Worm (Caenorhabditis elegans) whole organism, L4 larva: ENCODE measurements around the gene srx-86.

ENCODE experiments used
- F37D6.2 ChIP-seq: sonication (generic microtip); optimal IDR thresholded peaks from 2 replicates; lab custom pipeline; 2016; ENCODE audit warnings: mild to moderate bottlenecking, missing genetic modification characterization, missing compliant biosample characterization
- T20F7.1 ChIP-seq: fragments of 200-800 bp; sonication (Bioruptor generic); optimal IDR thresholded peaks from 2 replicates; lab custom pipeline; 2018; ENCODE audit warnings: mild to moderate bottlenecking, missing genetic modification characterization, missing compliant biosample characterization
- Y5F2A.4 ChIP-seq: fragments of 200-800 bp; sonication (Bioruptor generic); optimal IDR thresholded peaks from 2 replicates; lab custom pipeline; 2018; ENCODE audit warnings: mild to moderate bottlenecking, missing genetic modification characterization, missing compliant biosample characterization
- ZK337.2 ChIP-seq: fragments of 200-800 bp; sonication (Bioruptor generic); IDR thresholded peaks from 2 replicates; pipeline ENCODE4 v1.3.6; 2022; ENCODE audit warnings: missing genetic modification reagents, missing genetic modification characterization, missing compliant biosample characterization
- aha-1 ChIP-seq: fragments of 150-350 bp; peaks from one replicate; lab custom pipeline; 2014; ENCODE audit warnings: missing biosample characterization, missing genetic modification characterization
- ama-1 ChIP-seq: fragments of 150-350 bp; optimal IDR thresholded peaks from 2 replicates; lab custom pipeline; 2014; ENCODE audit warnings: inconsistent platforms, mixed read lengths
- ceh-20 ChIP-seq: fragments of 200-800 bp; sonication (Bioruptor generic); IDR thresholded peaks from 2 replicates; pipeline ENCODE4 v1.3.6; 2022; ENCODE audit warnings: missing genetic modification reagents, missing genetic modification characterization, missing compliant biosample characterization
- ceh-44 ChIP-seq: fragments of 200-800 bp; sonication (Bioruptor generic); IDR thresholded peaks from 2 replicates; pipeline ENCODE4 v1.3.6; 2022; ENCODE audit warnings: missing genetic modification reagents, missing genetic modification characterization, missing compliant biosample characterization
- ceh-62 ChIP-seq: sonication (generic microtip); optimal IDR thresholded peaks from 2 replicates; lab custom pipeline; 2017; ENCODE audit warnings: missing biosample characterization, missing genetic modification characterization
- cey-2 ChIP-seq: sonication (generic microtip); optimal IDR thresholded peaks from 3 replicates; lab custom pipeline; 2017; ENCODE audit warnings: missing genetic modification characterization, mild to moderate bottlenecking, missing compliant biosample characterization, antibody characterized with exemption, borderline replicate concordance; ENCODE audit not compliant: insufficient read depth
- dmd-9 ChIP-seq: fragments of 200-800 bp; sonication (Bioruptor generic); IDR thresholded peaks from 2 replicates; pipeline ENCODE4 v1.3.6; 2022; ENCODE audit warnings: missing genetic modification reagents, missing genetic modification characterization, missing compliant biosample characterization
- dpl-1 ChIP-seq: fragments of 150-350 bp; optimal IDR thresholded peaks from 2 replicates; lab custom pipeline; 2014; ENCODE audit warnings: missing biosample characterization, missing genetic modification reagents, missing genetic modification characterization
- egl-27 ChIP-seq: sonication (generic microtip); optimal IDR thresholded peaks from 3 replicates; lab custom pipeline; 2017; ENCODE audit warnings: missing biosample characterization, missing genetic modification reagents, missing genetic modification characterization
- egl-43 ChIP-seq: fragments of 200-800 bp; sonication (Bioruptor generic); IDR thresholded peaks from 2 replicates; pipeline ENCODE4 v1.3.6; 2022; ENCODE audit warnings: missing genetic modification reagents, missing genetic modification characterization, missing compliant biosample characterization
- fos-1 ChIP-seq: fragments of 150-350 bp; optimal IDR thresholded peaks from 2 replicates; lab custom pipeline; 2014; ENCODE audit warnings: missing biosample characterization, missing genetic modification characterization
- gei-8 ChIP-seq: fragments of 200-800 bp; sonication (Bioruptor generic); optimal IDR thresholded peaks from 2 replicates; lab custom pipeline; 2018; ENCODE audit warnings: mild to moderate bottlenecking, missing genetic modification characterization, missing compliant biosample characterization
- hif-1 ChIP-seq, 2 experiments: sonication (generic microtip); optimal IDR thresholded peaks; 2 replicates each; lab custom pipeline; 2016 to 2017; ENCODE audit warnings: missing compliant biosample characterization in 2 of 2, missing genetic modification characterization in 2 of 2, missing genetic modification reagents in 2 of 2, missing genotype in 2 of 2, mild to moderate bottlenecking in 1 of 2
- hlh-11 ChIP-seq: fragments of 200-800 bp; sonication (Bioruptor generic); optimal IDR thresholded peaks from 2 replicates; lab custom pipeline; 2018; ENCODE audit warnings: mild to moderate bottlenecking, missing genetic modification characterization, missing compliant biosample characterization
- hlh-30 ChIP-seq: sonication (generic microtip); optimal IDR thresholded peaks from 2 replicates; lab custom pipeline; 2017; ENCODE audit warnings: antibody characterized with exemption, mild to moderate bottlenecking, missing genetic modification characterization, missing compliant biosample characterization; ENCODE audit not compliant: insufficient read depth
- hmg-1.1 ChIP-seq: fragments of 200-800 bp; sonication (Bioruptor generic); IDR thresholded peaks from 2 replicates; pipeline ENCODE4 v1.3.6; 2022; ENCODE audit warnings: missing genetic modification reagents, missing genetic modification characterization, missing compliant biosample characterization
- lin-1 ChIP-seq: fragments of 200-800 bp; sonication (Bioruptor generic); IDR thresholded peaks from 2 replicates; pipeline ENCODE4 v1.3.6; 2022; ENCODE audit warnings: missing genetic modification reagents, missing genetic modification characterization, missing compliant biosample characterization
- lin-38 ChIP-seq: fragments of 200-800 bp; sonication (Bioruptor generic); IDR thresholded peaks from 2 replicates; pipeline ENCODE4 v1.3.6; 2022; ENCODE audit warnings: missing genetic modification reagents, missing genetic modification characterization, missing compliant biosample characterization
- lsy-2 ChIP-seq, 2 experiments: fragments of 150-350 bp in 1 of 2; sonication (generic microtip) in 1 of 2; optimal IDR thresholded peaks; 2 replicates each; lab custom pipeline; 2014 to 2017; ENCODE audit warnings: missing biosample characterization in 2 of 2, missing genetic modification characterization in 2 of 2
- madf-5 ChIP-seq, 2 experiments: fragments of 200-800 bp; sonication (Bioruptor generic); IDR thresholded peaks; 2 replicates each; pipeline ENCODE4 v1.3.6; 2022; ENCODE audit warnings: missing compliant biosample characterization in 2 of 2, missing genetic modification characterization in 2 of 2
- mdt-29 ChIP-seq: fragments of 200-800 bp; sonication (Bioruptor generic); IDR thresholded peaks from 2 replicates; pipeline ENCODE4 v1.3.6; 2022; ENCODE audit warnings: missing genetic modification reagents, missing genetic modification characterization, missing compliant biosample characterization
- nhr-10 ChIP-seq: fragments of 150-350 bp; optimal IDR thresholded peaks from 2 replicates; lab custom pipeline; 2014; ENCODE audit warnings: missing biosample characterization, missing genetic modification characterization
- nhr-102 ChIP-seq: sonication (generic microtip); optimal IDR thresholded peaks from 2 replicates; lab custom pipeline; 2016; ENCODE audit warnings: mild to moderate bottlenecking, missing genetic modification characterization, moderate library complexity, missing compliant biosample characterization
- nhr-237 ChIP-seq: sonication (generic microtip); optimal IDR thresholded peaks from 2 replicates; lab custom pipeline; 2017; ENCODE audit warnings: missing biosample characterization, missing genetic modification characterization
- nhr-25 ChIP-seq: sonication (generic microtip); optimal IDR thresholded peaks from 2 replicates; lab custom pipeline; 2017; ENCODE audit warnings: missing genetic modification characterization, mild to moderate bottlenecking, missing compliant biosample characterization, antibody characterized with exemption, moderate library complexity, borderline replicate concordance; ENCODE audit not compliant: insufficient read depth
- nhr-28 ChIP-seq: fragments of 150-350 bp; optimal IDR thresholded peaks from 2 replicates; lab custom pipeline; 2014; ENCODE audit warnings: missing biosample characterization, missing genetic modification characterization
- nhr-48 ChIP-seq: sonication (generic microtip); optimal IDR thresholded peaks from 2 replicates; lab custom pipeline; 2016; ENCODE audit warnings: mild to moderate bottlenecking, missing genetic modification characterization, missing compliant biosample characterization
- nhr-6 ChIP-seq: fragments of 150-350 bp; optimal IDR thresholded peaks from 2 replicates; lab custom pipeline; 2014; ENCODE audit warnings: missing biosample characterization, missing genetic modification characterization
- nhr-77 ChIP-seq: fragments of 150-350 bp; optimal IDR thresholded peaks from 2 replicates; lab custom pipeline; 2014; ENCODE audit warnings: missing biosample characterization, missing genetic modification characterization
- pha-4 ChIP-seq, 2 experiments: fragments of 150-350 bp in 1 of 2; fragments of 200-800 bp in 1 of 2; sonication (Bioruptor generic) in 1 of 2; IDR thresholded peaks in 1 of 2; optimal IDR thresholded peaks in 1 of 2; 2 replicates each; pipeline versions ENCODE4 v1.3.6 to Lab custom; 2014 to 2022; ENCODE audit warnings: missing genetic modification characterization in 2 of 2, missing genetic modification reagents in 2 of 2, missing biosample characterization in 1 of 2, missing compliant biosample characterization in 1 of 2
- rbr-2 ChIP-seq: sonication (generic microtip); optimal IDR thresholded peaks from 2 replicates; lab custom pipeline; 2016; ENCODE audit warnings: missing genotype, missing genetic modification characterization, missing compliant biosample characterization
- skn-1 ChIP-seq: fragments of 150-350 bp; optimal IDR thresholded peaks from 2 replicates; lab custom pipeline; 2014; ENCODE audit warnings: missing biosample characterization, missing genetic modification characterization
- tag-97 ChIP-seq: fragments of 200-800 bp; sonication (Bioruptor generic); IDR thresholded peaks from 2 replicates; pipeline ENCODE4 v1.3.6; 2022; ENCODE audit warnings: missing genetic modification characterization, missing compliant biosample characterization
- tra-1 ChIP-seq: fragments of 200-800 bp; sonication (Bioruptor generic); IDR thresholded peaks from 2 replicates; pipeline ENCODE4 v1.3.6; 2022; ENCODE audit warnings: missing genetic modification reagents, missing genetic modification characterization, missing compliant biosample characterization
- unc-39 ChIP-seq: sonication (generic microtip); optimal IDR thresholded peaks from 2 replicates; lab custom pipeline; 2017; ENCODE audit warnings: missing biosample characterization, missing genetic modification characterization
- unc-62 ChIP-seq, 3 experiments: fragments of 150-350 bp in 1 of 3; sonication (generic microtip); optimal IDR thresholded peaks in 2 of 3; peaks in 1 of 3; 1 replicate in 1 of 3; 2 replicates in 2 of 3; lab custom pipeline; 2014 to 2017; ENCODE audit warnings: missing biosample characterization in 3 of 3, missing genetic modification characterization in 3 of 3, missing genetic modification reagents in 3 of 3, missing genotype in 1 of 3
- vab-7 ChIP-seq: fragments of 200-800 bp; sonication (Bioruptor generic); IDR thresholded peaks from 2 replicates; pipeline ENCODE4 v1.3.6; 2022; ENCODE audit warnings: missing genetic modification reagents, missing genetic modification characterization, missing compliant biosample characterization
- zag-1 ChIP-seq: fragments of 150-350 bp; optimal IDR thresholded peaks from 2 replicates; lab custom pipeline; 2014; ENCODE audit warnings: missing biosample characterization, missing genetic modification characterization
- ztf-11 ChIP-seq: fragments of 150-350 bp; optimal IDR thresholded peaks from 2 replicates; lab custom pipeline; 2014; ENCODE audit warnings: missing biosample characterization, missing genetic modification characterization
- ztf-7 ChIP-seq: fragments of 150-350 bp; optimal IDR thresholded peaks from 2 replicates; lab custom pipeline; 2014; ENCODE audit warnings: missing biosample characterization, missing genetic modification characterization

The srx-86 gene

ce11 chrV:11541284-11541683 lies 21.5 kb upstream of the srx-86 start (continued):
- TF ChIP-seq hmg-1.1 (GFP tag; lab: Robert Waterston, UW) (0 out of 2 replicates have a peak, but pooled peaks have one; percentile 33), ceh-44 (GFP tag; lab: Robert Waterston, UW) (no peak), hif-1 (tag; optimal IDR thresholded peaks at IDR 0.05; lab: Kevin White, UChicago) (peak in 1 of 2 experiments; percentile 64), ceh-20 (GFP tag; lab: Robert Waterston, UW) (peak; percentile 42; the same call in 1 of the 2 replicates), madf-5 (GFP tag; IDR thresholded peaks at IDR 0.05; lab: Robert Waterston, UW) (no peak), mdt-29 (0 out of 2 replicates have a peak, but pooled peaks have one; percentile 5), Y5F2A.4 (GFP tag; lab: Kevin White, UChicago) (no peak), ama-1 (lab: Kevin White, UChicago) (peak; percentile 19), lin-38 (GFP tag; lab: Robert Waterston, UW) (peak; percentile 30; the same call in 1 of the 2 replicates), nhr-6 (tag; lab: Kevin White, UChicago) (no peak), fos-1 (tag; lab: Kevin White, UChicago) (no peak), dpl-1 (GFP tag; lab: Kevin White, UChicago) (no peak), nhr-102 (no peak), dmd-9 (GFP tag; lab: Robert Waterston, UW) (0 out of 2 replicates have a peak, but pooled peaks have one; percentile 36), cey-2 (tag; lab: Kevin White, UChicago) (no peak), ZK337.2 (GFP tag; lab: Robert Waterston, UW) (no peak), vab-7 (GFP tag; lab: Robert Waterston, UW) (peak; percentile 30; the same call in 1 of the 2 replicates), gei-8 (peak; percentile 52), tra-1 (GFP tag; lab: Robert Waterston, UW) (0 out of 2 replicates have a peak, but pooled peaks have one; percentile 9), egl-27 (tag; lab: Kevin White, UChicago) (no peak), nhr-237 (no peak), T20F7.1 (no peak), nhr-77 (tag; lab: Kevin White, UChicago) (no peak), ceh-62 (tag; lab: Kevin White, UChicago) (no peak), skn-1 (tag; lab: Kevin White, UChicago) (no peak), pha-4 (GFP tag; IDR thresholded peaks at IDR 0.05; lab: Robert Waterston, UW) (0 out of 2 replicates have a peak, but pooled peaks have one; percentile 44), pha-4 (tag; optimal IDR thresholded peaks at IDR 0.05; lab: Kevin White, UChicago) (no peak)

- no peak for TF ChIP-seq lsy-2 (tag; optimal IDR thresholded peaks at IDR 0.05; lab: Kevin White, UChicago)
- peak; percentile 43 for TF ChIP-seq nhr-25 (tag; lab: Kevin White, UChicago)
- TF ChIP-seq rbr-2 (tag; lab: Kevin White, UChicago): no peak
- peak; percentile 49 for TF ChIP-seq aha-1 (tag; lab: Kevin White, UChicago)
- TF ChIP-seq egl-43 (GFP tag; lab: Robert Waterston, UW): no peak
- no peak for TF ChIP-seq ztf-11 (tag; lab: Kevin White, UChicago)
- no peak for TF ChIP-seq unc-39 (tag; lab: Kevin White, UChicago)
- TF ChIP-seq nhr-48: peak; percentile 66
- TF ChIP-seq F37D6.2 (tag; lab: Kevin White, UChicago): no peak
- no peak for TF ChIP-seq tag-97
- no peak for TF ChIP-seq hmg-1.1 (GFP tag; lab: Robert Waterston, UW)
- TF ChIP-seq gei-8: no peak
- TF ChIP-seq unc-62 (GFP tag; optimal IDR thresholded peaks at IDR 0.05 in 1 of 2; lab: Kevin White, UChicago): peak in 1 of 2 experiments; percentile 71
- TF ChIP-seq unc-62 (tag; optimal IDR thresholded peaks at IDR 0.05; lab: Kevin White, UChicago): no peak
- peak; percentile 12 for TF ChIP-seq hlh-11 (tag; lab: Kevin White, UChicago)
- peak; percentile 30 for TF ChIP-seq nhr-10 (tag; lab: Kevin White, UChicago)
- no peak for TF ChIP-seq zag-1 (tag; lab: Kevin White, UChicago)
- TF ChIP-seq nhr-28 (tag; lab: Kevin White, UChicago): peak; percentile 4
- TF ChIP-seq hlh-30 (tag; lab: Kevin White, UChicago): peak; percentile 3
- TF ChIP-seq ztf-7 (tag; lab: Kevin White, UChicago): no peak
- no peak for TF ChIP-seq lin-1 (GFP tag; lab: Robert Waterston, UW)
Observed at ce11 chrV:11543564-11543963, 19.2 kb upstream of the srx-86 start, which contains the start of gene F38B7.2. F38B7.2 (plus strand) TSS chrV:11543963.
